Worm (Caenorhabditis elegans): ENCODE results near the gene ifta-2.

DNA sequence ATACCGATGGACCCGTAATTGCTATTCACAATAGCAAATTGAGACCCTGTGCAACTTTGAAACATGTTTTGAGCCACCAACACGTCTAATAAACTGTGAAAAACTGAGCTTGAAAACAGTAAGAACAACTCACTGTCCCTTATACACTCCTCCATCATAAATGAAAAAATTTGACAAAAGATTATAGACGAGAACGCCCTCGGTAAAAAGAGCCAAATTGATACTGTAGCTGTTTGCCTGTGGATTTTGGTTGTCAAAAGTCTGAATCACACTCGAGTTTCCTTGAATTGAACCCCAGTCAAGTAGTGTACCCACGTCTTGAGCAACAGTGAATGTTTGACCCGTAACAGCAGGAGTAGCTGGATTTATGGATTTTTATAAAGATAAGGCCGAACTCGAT lies 39.2 kb upstream of the ifta-2 start:
- TF ChIP-seq unc-62 (GFP tag; optimal IDR thresholded peaks at IDR 0.05) (no peak), nhr-43 (tag; optimal IDR thresholded peaks at IDR 0.05; ENCODE audit: poor library complexity, severe bottlenecking) (no peak), nhr-12 (tag; optimal IDR thresholded peaks at IDR 0.05) (no peak), nhr-11 (tag; optimal IDR thresholded peaks at IDR 0.05) (no peak), aly-2 (tag; optimal IDR thresholded peaks at IDR 0.05) (no peak), fos-1 (tag; optimal IDR thresholded peaks at IDR 0.05) (no peak), snpc-4 (tag; optimal IDR thresholded peaks at IDR 0.05) (no peak), pha-4 (tag; optimal IDR thresholded peaks at IDR 0.05) (no peak), mdl-1 (tag; optimal IDR thresholded peaks at IDR 0.05) (no peak), egl-27 (tag; optimal IDR thresholded peaks at IDR 0.05) (no peak)

Data from whole organism, L3 larva.